Worm (Caenorhabditis elegans) whole organism, L2 larva: ENCODE data around the gene ugt-49.

Experiments used
- C34F6.9 ChIP-seq: fragments of 150-350 bp; optimal IDR thresholded peaks from 2 replicates; lab custom pipeline; 2014; ENCODE audit warnings: missing biosample characterization, missing genetic modification characterization
- F13H6.1 ChIP-seq: sonication (generic microtip); optimal IDR thresholded peaks from 2 replicates; lab custom pipeline; 2016; ENCODE audit warnings: missing genetic modification characterization, missing compliant biosample characterization
- Y55F3AM.14 ChIP-seq: fragments of 200-800 bp; sonication (Bioruptor generic); optimal IDR thresholded peaks from 2 replicates; lab custom pipeline; 2018; ENCODE audit warnings: mild to moderate bottlenecking, missing genetic modification characterization, missing compliant biosample characterization
- ZK546.5 ChIP-seq: sonication (generic microtip); optimal IDR thresholded peaks from 2 replicates; lab custom pipeline; 2017; ENCODE audit warnings: missing biosample characterization, missing genetic modification characterization
- alr-1 ChIP-seq: fragments of 150-350 bp; optimal IDR thresholded peaks from 2 replicates; lab custom pipeline; 2014; ENCODE audit warnings: missing biosample characterization, missing genetic modification characterization
- aly-2 ChIP-seq: fragments of 150-350 bp; optimal IDR thresholded peaks from 2 replicates; lab custom pipeline; 2014; ENCODE audit warnings: missing biosample characterization, missing genetic modification characterization
- ceh-16 ChIP-seq: fragments of 150-350 bp; optimal IDR thresholded peaks from 2 replicates; lab custom pipeline; 2014; ENCODE audit warnings: missing biosample characterization, missing genetic modification characterization
- ceh-82 ChIP-seq: fragments of 150-350 bp; optimal IDR thresholded peaks from 2 replicates; lab custom pipeline; 2014; ENCODE audit warnings: missing biosample characterization, missing genetic modification characterization
- crh-2 ChIP-seq: sonication (generic microtip); optimal IDR thresholded peaks from 2 replicates; lab custom pipeline; 2017; ENCODE audit warnings: missing biosample characterization, missing genetic modification characterization
- dmd-4 ChIP-seq: sonication (generic microtip); optimal IDR thresholded peaks from 2 replicates; lab custom pipeline; 2017; ENCODE audit warnings: missing biosample characterization, missing genetic modification characterization
- egl-27 ChIP-seq: sonication (generic microtip); optimal IDR thresholded peaks from 3 replicates; lab custom pipeline; 2017; ENCODE audit warnings: missing biosample characterization, missing genetic modification reagents, missing genetic modification characterization
- fos-1 ChIP-seq: fragments of 150-350 bp; optimal IDR thresholded peaks from 2 replicates; lab custom pipeline; 2014; ENCODE audit warnings: missing biosample characterization, missing genetic modification characterization
- gmeb-1 ChIP-seq: fragments of 150-350 bp; optimal IDR thresholded peaks from 2 replicates; lab custom pipeline; 2014; ENCODE audit warnings: missing biosample characterization, missing genetic modification characterization
- lin-11 ChIP-seq: fragments of 150-350 bp; sonication (generic microtip); optimal IDR thresholded peaks from 2 replicates; lab custom pipeline; 2014; ENCODE audit warnings: missing biosample characterization, missing genetic modification characterization, inconsistent platforms, mixed read lengths
- lin-13 ChIP-seq: fragments of 150-350 bp; optimal IDR thresholded peaks from 2 replicates; lab custom pipeline; 2014; ENCODE audit warnings: missing biosample characterization, missing genetic modification reagents, missing genetic modification characterization
- mab-5 ChIP-seq: fragments of 150-350 bp; optimal IDR thresholded peaks from 2 replicates; lab custom pipeline; 2014; ENCODE audit warnings: missing biosample characterization, missing genetic modification characterization
- mbf-1 ChIP-seq: sonication (generic microtip); optimal IDR thresholded peaks from 2 replicates; lab custom pipeline; 2017; ENCODE audit warnings: missing biosample characterization, missing genetic modification characterization
- mdl-1 ChIP-seq, 2 experiments: fragments of 150-350 bp in 1 of 2; sonication (generic microtip) in 1 of 2; optimal IDR thresholded peaks; 2 replicates each; lab custom pipeline; 2017; ENCODE audit warnings: missing biosample characterization in 2 of 2, missing genetic modification characterization in 2 of 2
- nhr-11 ChIP-seq: fragments of 150-350 bp; optimal IDR thresholded peaks from 2 replicates; lab custom pipeline; 2014; ENCODE audit warnings: missing biosample characterization, missing genetic modification characterization
- nhr-12 ChIP-seq: fragments of 150-350 bp; optimal IDR thresholded peaks from 2 replicates; lab custom pipeline; 2014; ENCODE audit warnings: missing biosample characterization, missing genetic modification characterization
- nhr-129 ChIP-seq: fragments of 150-350 bp; optimal IDR thresholded peaks from 2 replicates; lab custom pipeline; 2014; ENCODE audit warnings: missing biosample characterization, missing genetic modification characterization
- nhr-21 ChIP-seq: fragments of 150-350 bp; optimal IDR thresholded peaks from 2 replicates; lab custom pipeline; 2014; ENCODE audit warnings: missing biosample characterization, missing genetic modification characterization
- nhr-23 ChIP-seq: fragments of 150-350 bp; optimal IDR thresholded peaks from 2 replicates; lab custom pipeline; 2014; ENCODE audit warnings: missing biosample characterization, missing genetic modification reagents, missing genetic modification characterization
- nhr-237 ChIP-seq: fragments of 150-350 bp; optimal IDR thresholded peaks from 2 replicates; lab custom pipeline; 2014; ENCODE audit warnings: missing biosample characterization, missing genetic modification characterization
- nhr-25 ChIP-seq: fragments of 150-350 bp; sonication (generic microtip); optimal IDR thresholded peaks from 3 replicates; lab custom pipeline; 2014; ENCODE audit warnings: missing biosample characterization, missing genetic modification characterization
- nhr-77 ChIP-seq: fragments of 150-350 bp; optimal IDR thresholded peaks from 2 replicates; lab custom pipeline; 2014; ENCODE audit warnings: missing biosample characterization, missing genetic modification characterization
- peb-1 ChIP-seq: fragments of 150-350 bp; optimal IDR thresholded peaks from 2 replicates; lab custom pipeline; 2014; ENCODE audit warnings: missing biosample characterization, missing genetic modification characterization
- sem-4 ChIP-seq: fragments of 150-350 bp; optimal IDR thresholded peaks from 2 replicates; lab custom pipeline; 2014; ENCODE audit warnings: missing biosample characterization, missing genetic modification reagents, missing genetic modification characterization
- skn-1 ChIP-seq: sonication (generic microtip); optimal IDR thresholded peaks from 2 replicates; lab custom pipeline; 2017; ENCODE audit warnings: missing biosample characterization, missing genetic modification characterization
- sma-3 ChIP-seq: sonication (generic microtip); optimal IDR thresholded peaks from 2 replicates; lab custom pipeline; 2016; ENCODE audit warnings: missing genetic modification reagents, missing genetic modification characterization, missing compliant biosample characterization
- unc-39 ChIP-seq: fragments of 150-350 bp; optimal IDR thresholded peaks from 2 replicates; lab custom pipeline; 2014; ENCODE audit warnings: missing biosample characterization, missing genetic modification characterization
- unc-55 ChIP-seq: fragments of 150-350 bp; sonication (generic microtip); optimal IDR thresholded peaks from 3 replicates; lab custom pipeline; 2014; ENCODE audit warnings: missing biosample characterization, missing genetic modification reagents, missing genetic modification characterization
- unc-62 ChIP-seq: fragments of 150-350 bp; optimal IDR thresholded peaks from 2 replicates; lab custom pipeline; 2014; ENCODE audit warnings: missing biosample characterization, missing genetic modification reagents, missing genetic modification characterization
- ztf-11 ChIP-seq: sonication (generic microtip); optimal IDR thresholded peaks from 2 replicates; lab custom pipeline; 2017; ENCODE audit warnings: missing biosample characterization, missing genetic modification characterization

Gene ugt-49

DNA sequence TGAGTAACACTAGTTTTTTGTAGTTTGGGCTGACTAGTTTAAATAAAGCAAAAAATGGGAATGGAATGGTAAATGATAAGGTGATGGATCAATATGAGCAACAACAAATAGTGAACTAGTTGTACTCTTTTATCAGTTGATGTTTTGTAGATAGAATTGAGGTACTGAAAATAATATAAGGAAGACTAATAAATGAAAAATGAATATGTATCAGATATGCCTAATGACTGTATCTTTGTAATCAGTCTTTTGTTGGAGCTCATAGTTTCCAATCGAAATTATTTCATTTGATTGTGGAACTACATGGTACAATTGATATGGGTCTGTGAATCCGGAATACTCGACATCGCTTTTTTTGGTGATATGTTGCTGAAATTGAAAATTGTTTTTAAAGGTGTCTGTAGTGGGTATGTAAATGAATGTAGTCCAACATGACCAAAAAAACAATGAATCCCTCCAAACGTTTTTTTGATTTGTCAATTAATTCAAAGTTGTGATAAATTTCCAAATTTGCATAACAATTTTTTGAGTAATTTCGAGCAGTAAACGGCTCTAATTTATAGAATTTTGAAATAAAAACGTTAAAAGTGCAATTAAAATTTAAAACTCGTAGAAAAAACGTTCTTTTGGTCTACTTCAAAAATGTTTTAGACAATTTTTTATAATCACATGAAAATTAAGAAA is 38.1 kb downstream of the ugt-49 start, which contains the start of gene F15H10.12:
Gene F15H10.12 (minus strand): TSS at position 51 of the 684 bp plus-strand sequence.
- no peak for TF ChIP-seq nhr-12 (tag; lab: Kevin White, UChicago)
- no peak for TF ChIP-seq C34F6.9

DNA sequence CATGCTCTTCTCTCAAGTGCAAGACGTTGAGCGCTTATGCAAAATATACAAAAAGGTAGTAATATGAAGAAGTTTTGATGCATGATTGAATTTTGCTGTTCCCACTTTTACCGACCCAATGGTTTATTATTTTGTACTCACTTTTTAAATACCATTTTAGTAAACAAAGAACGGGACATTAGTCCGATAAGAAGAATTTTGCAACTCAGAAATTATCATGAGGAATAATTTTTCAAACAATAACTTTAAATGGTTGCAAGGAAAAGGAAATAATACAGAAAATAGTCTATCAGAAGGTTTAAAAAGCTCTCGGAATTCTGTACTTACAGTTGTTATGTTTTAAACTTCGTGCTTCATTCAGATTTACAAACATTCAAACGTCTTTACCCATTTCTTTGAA is 42.5 kb downstream of the ugt-49 start, which contains the start of gene F15H10.9:
Gene F15H10.9 (minus strand): TSS at position 101 of the 400 bp plus-strand sequence.
- TF ChIP-seq nhr-23 (tag; lab: Kevin White, UChicago), result no peak
- TF ChIP-seq nhr-11 (tag; lab: Kevin White, UChicago), result no peak
- no peak for TF ChIP-seq nhr-25 (tag; lab: Kevin White, UChicago)
- no peak for TF ChIP-seq nhr-77 (tag; lab: Kevin White, UChicago)
- no peak for TF ChIP-seq alr-1 (tag; lab: Kevin White, UChicago)
- TF ChIP-seq crh-2 (tag; lab: Kevin White, UChicago), result no peak
- TF ChIP-seq unc-39 (tag; lab: Kevin White, UChicago), result no peak
- TF ChIP-seq skn-1 (tag; lab: Kevin White, UChicago), result no peak
- TF ChIP-seq Y55F3AM.14, result no peak
- no peak for TF ChIP-seq lin-13 (GFP tag; lab: Kevin White, UChicago)
- TF ChIP-seq nhr-21 (tag; lab: Kevin White, UChicago), result no peak
- no peak for TF ChIP-seq ceh-16 (tag; lab: Kevin White, UChicago)
- TF ChIP-seq unc-62, result no peak
- no peak for TF ChIP-seq ztf-11 (tag; lab: Kevin White, UChicago)
- no peak for TF ChIP-seq sma-3 (GFP tag; lab: Kevin White, UChicago)
- no peak for TF ChIP-seq mdl-1 (tag; optimal IDR thresholded peaks at IDR 0.05; lab: Kevin White, UChicago)

- TF ChIP-seq nhr-129 (tag; lab: Kevin White, UChicago) (no peak), nhr-237 (no peak), nhr-12 (tag; lab: Kevin White, UChicago) (no peak), lin-11 (tag; lab: Kevin White, UChicago) (no peak), gmeb-1 (tag; lab: Kevin White, UChicago) (no peak), mab-5 (tag; lab: Kevin White, UChicago) (no peak), sem-4 (tag; lab: Kevin White, UChicago) (no peak), unc-62 (no peak), fos-1 (tag; lab: Kevin White, UChicago) (no peak), aly-2 (tag; lab: Kevin White, UChicago) (no peak), peb-1 (tag; lab: Kevin White, UChicago) (no peak), dmd-4 (no peak), nhr-21 (tag; lab: Kevin White, UChicago) (no peak), lin-13 (GFP tag; lab: Kevin White, UChicago) (no peak), ceh-82 (no peak)
Observed at ce11 chrV:10416925-10417324, 44.8 kb downstream of the ugt-49 start, which contains the start of gene F15H10.10. F15H10.10 (minus strand) TSS chrV:10417025.

ce11 chrV:10418961-10419360 is 46.8 kb downstream of the ugt-49 start, which contains the start of gene F15H10.5:
F15H10.5 (minus strand) TSS chrV:10419061.
- no peak for TF ChIP-seq sma-3 (GFP tag; lab: Kevin White, UChicago)
- no peak for TF ChIP-seq egl-27 (tag; lab: Kevin White, UChicago)
- TF ChIP-seq F13H6.1 (tag; lab: Kevin White, UChicago), result no peak

DNA sequence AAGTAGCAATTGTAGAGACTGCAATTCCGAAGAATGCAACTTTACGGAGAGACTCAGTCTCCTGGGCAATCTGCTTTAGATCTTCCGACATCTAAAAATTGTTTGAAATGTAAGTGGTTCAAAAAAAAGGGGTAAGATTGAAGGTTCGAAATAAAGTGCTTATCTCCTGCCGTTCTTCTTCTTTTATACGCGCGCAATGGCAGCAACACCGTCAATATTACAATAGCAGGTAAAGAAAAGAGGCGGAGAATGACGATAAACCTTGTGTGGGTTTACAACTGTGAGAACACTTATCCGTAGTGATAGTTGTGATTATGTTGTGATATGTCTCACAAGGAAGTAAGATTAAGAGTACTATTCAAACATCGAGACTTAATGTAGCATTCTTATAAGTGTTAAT is 49.7 kb downstream of the ugt-49 start, which contains the start of gene col-13:
Gene col-13 (minus strand): TSS at position 101 of the 400 bp plus-strand sequence.
- TF ChIP-seq lin-11 (tag; lab: Kevin White, UChicago), result no peak
- no peak for TF ChIP-seq C34F6.9
- no peak for TF ChIP-seq crh-2 (tag; lab: Kevin White, UChicago)
- TF ChIP-seq mbf-1 (tag; lab: Kevin White, UChicago), result no peak
- TF ChIP-seq nhr-11 (tag; lab: Kevin White, UChicago), result no peak
- TF ChIP-seq unc-55 (GFP tag; lab: Kevin White, UChicago), result no peak
- TF ChIP-seq sem-4 (tag; lab: Kevin White, UChicago), result no peak
- no peak for TF ChIP-seq alr-1 (tag; lab: Kevin White, UChicago)
- TF ChIP-seq ZK546.5, result no peak
- TF ChIP-seq nhr-23 (tag; lab: Kevin White, UChicago), result no peak
- no peak for TF ChIP-seq ceh-16 (tag; lab: Kevin White, UChicago)
- no peak for TF ChIP-seq ceh-82
- no peak for TF ChIP-seq nhr-12 (tag; lab: Kevin White, UChicago)
- no peak for TF ChIP-seq dmd-4
- no peak for TF ChIP-seq nhr-129 (tag; lab: Kevin White, UChicago)
- no peak for TF ChIP-seq aly-2 (tag; lab: Kevin White, UChicago)
- no peak for TF ChIP-seq nhr-77 (tag; lab: Kevin White, UChicago)
